Worm (Caenorhabditis elegans): ENCODE results near the gene dur-1.

ce11 chrIV:9932055-9932454, 4.0 kb upstream of the dur-1 start, which contains the start of the genes trmt-10A and F25H8.2:
- TF ChIP-seq T22C8.4 (GFP tag; IDR thresholded peaks at IDR 0.05) (no peak), ztf-23 (GFP tag; IDR thresholded peaks at IDR 0.05) (no peak), flt-1 (GFP tag; IDR thresholded peaks at IDR 0.05) (no peak), ztf-29 (GFP tag; IDR thresholded peaks at IDR 0.05) (no peak), ref-1 (GFP tag; conservative IDR thresholded peaks at IDR 0.05) (no peak), med-1 (GFP tag; optimal IDR thresholded peaks at IDR 0.05; ENCODE audit: insufficient read depth) (no peak), cog-1 (tag; optimal IDR thresholded peaks at IDR 0.05) (no peak)

Measured in whole organism, midembryonic.